Fruit fly (Drosophila melanogaster) whole organism, prepupa: Measurements from ENCODE around the gene Cep97.

ENCODE experiments used
- CG6854 ChIP-seq: fragments of 200-800 bp; sonication (Bioruptor generic); optimal IDR thresholded peaks from 2 replicates; lab custom pipeline; 2017; ENCODE audit warnings: missing biosample characterization, mild to moderate bottlenecking, missing genetic modification characterization
- Gug ChIP-seq: fragments of 200-800 bp; sonication (Bioruptor generic); IDR thresholded peaks from 2 replicates; pipeline ENCODE4 v1.3.6; 2022; ENCODE audit warnings: missing biosample characterization, missing genetic modification characterization
- OdsH ChIP-seq: fragments of 200-800 bp; sonication (Bioruptor generic); optimal IDR thresholded peaks from 3 replicates; lab custom pipeline; 2016; ENCODE audit warnings: missing biosample characterization, missing genetic modification characterization
- net ChIP-seq: fragments of 200-800 bp; sonication (Bioruptor generic); optimal IDR thresholded peaks from 3 replicates; lab custom pipeline; 2016; ENCODE audit warnings: missing biosample characterization, missing genetic modification characterization
- ss ChIP-seq, 2 experiments: fragments of 200-800 bp; sonication (Bioruptor generic); optimal IDR thresholded peaks; 2 replicates in 1 of 2; 3 replicates in 1 of 2; lab custom pipeline; 2017 to 2018; ENCODE audit warnings: mild to moderate bottlenecking in 2 of 2, missing biosample characterization in 2 of 2, missing genetic modification characterization in 2 of 2, moderate library complexity in 1 of 2

dm6 chr2L:3846520-3846919 lies 21.0 kb upstream of the Cep97 start:
- TF ChIP-seq OdsH (GFP tag; lab: Kevin White, UChicago) = no peak
- no peak for TF ChIP-seq CG6854 (GFP tag; lab: Kevin White, UChicago)
- no peak for TF ChIP-seq Gug (GFP tag; lab: Robert Waterston, UW)
- TF ChIP-seq ss (GFP tag; optimal IDR thresholded peaks at IDR 0.05; lab: Kevin White, UChicago) = no peak
- TF ChIP-seq net (GFP tag; lab: Kevin White, UChicago) = no peak
